Fruit fly (Drosophila melanogaster): ENCODE data around the gene CG32485.

CG32485 gene

DNA sequence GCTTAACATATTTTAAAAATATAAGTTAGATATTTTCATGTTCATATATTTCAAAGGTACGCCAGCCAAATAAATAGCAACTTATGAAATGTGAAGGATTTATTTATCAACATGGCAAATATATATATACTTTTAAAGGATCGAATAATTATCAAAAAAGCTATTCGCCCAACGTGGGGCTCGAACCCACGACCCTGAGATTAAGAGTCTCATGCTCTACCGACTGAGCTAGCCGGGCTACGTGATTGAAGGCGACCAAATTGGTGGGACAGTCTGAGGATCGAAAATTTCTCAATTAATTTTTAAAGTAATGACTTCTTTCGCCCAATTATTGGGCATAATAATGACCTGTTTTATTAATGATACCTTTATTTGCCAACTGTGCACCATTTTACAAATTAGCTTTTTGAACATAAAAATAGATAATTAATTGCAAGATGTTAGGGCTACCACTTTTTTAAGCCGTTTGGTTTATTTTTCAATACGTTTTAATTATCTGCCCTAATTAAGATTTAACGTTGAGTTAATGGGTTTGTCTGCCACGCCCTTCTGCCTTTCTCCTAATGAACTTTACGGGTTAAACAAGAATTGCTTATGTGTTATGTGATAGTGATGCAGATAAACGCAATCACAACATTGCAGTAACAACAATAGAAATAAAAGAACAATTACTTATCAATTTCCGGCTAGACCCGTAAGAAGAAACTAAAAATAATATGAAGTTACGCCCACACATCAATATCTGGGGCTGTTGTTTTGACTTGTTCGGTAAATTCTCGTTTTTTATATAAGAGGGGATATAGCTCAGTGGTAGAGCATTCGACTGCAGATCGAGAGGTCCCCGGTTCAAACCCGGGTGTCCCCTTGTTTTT lies 46.8 kb downstream of the CG32485 start (continued):
- TF ChIP-seq CG7839 (tag; optimal IDR thresholded peaks at IDR 0.05): no peak
- no peak for TF ChIP-seq Dbx (GFP tag; IDR thresholded peaks at IDR 0.05)
- TF ChIP-seq CG2875 (GFP tag; optimal IDR thresholded peaks at IDR 0.05): no peak
- peak; percentile 34 for TF ChIP-seq Ets65A (GFP tag)
- TF ChIP-seq amos (GFP tag; IDR thresholded peaks at IDR 0.05; ENCODE audit: partially characterized antibody): peak; percentile 71; the same call in 1 of the 2 replicates
- no peak for TF ChIP-seq Nf-YA (GFP tag; IDR thresholded peaks at IDR 0.05)
- no peak for TF ChIP-seq gsb (GFP tag; IDR thresholded peaks at IDR 0.05)
- TF ChIP-seq croc (GFP tag; conservative IDR thresholded peaks at IDR 0.05): no peak
- no peak for TF ChIP-seq tin (GFP tag; optimal IDR thresholded peaks at IDR 0.05)
- TF ChIP-seq CG13424 (tag; optimal IDR thresholded peaks at IDR 0.05): no peak
- 0 out of 2 replicates have a peak, but pooled peaks have one; percentile 18 for TF ChIP-seq unc-4 (GFP tag; IDR thresholded peaks at IDR 0.05; ENCODE audit: partially characterized antibody)
- TF ChIP-seq dpn (GFP tag; optimal IDR thresholded peaks at IDR 0.05): no peak
- no peak for TF ChIP-seq CG15696 (tag; optimal IDR thresholded peaks at IDR 0.05)
- peak; percentile 60 for TF ChIP-seq Bgb (GFP tag; IDR thresholded peaks at IDR 0.05; ENCODE audit: partially characterized antibody)
- no peak for TF ChIP-seq p53 (GFP tag; optimal IDR thresholded peaks at IDR 0.05)
- TF ChIP-seq NfI (GFP tag; optimal IDR thresholded peaks at IDR 0.05): no peak
- TF ChIP-seq Vsx1 (GFP tag; optimal IDR thresholded peaks at IDR 0.05): no peak
- TF ChIP-seq sr (GFP tag; IDR thresholded peaks at IDR 0.05): peak; percentile 57; the same call in 1 of the 3 replicates
- TF ChIP-seq gfzf (GFP tag; optimal IDR thresholded peaks at IDR 0.05): no peak
- TF ChIP-seq ato (GFP tag; IDR thresholded peaks at IDR 0.05; ENCODE audit: partially characterized antibody): peak; percentile 41
- no peak for TF ChIP-seq lov (optimal IDR thresholded peaks at IDR 0.05)
- TF ChIP-seq lov (GFP tag; IDR thresholded peaks at IDR 0.05): no peak
- no peak for TF ChIP-seq otp (GFP tag; IDR thresholded peaks at IDR 0.05)
- no peak for TF ChIP-seq CG12744 (GFP tag; optimal IDR thresholded peaks at IDR 0.05)
- no peak for TF ChIP-seq CG10431 (GFP tag; optimal IDR thresholded peaks at IDR 0.05)
- TF ChIP-seq CG34224 (GFP tag; IDR thresholded peaks at IDR 0.05; ENCODE audit: partially characterized antibody): peak; percentile 12; the same call in 1 of the 3 replicates
- peak; percentile 14 for TF ChIP-seq sens (GFP tag)
- peak; percentile 46; the same call in 2 of the 3 replicates for TF ChIP-seq Opbp (GFP tag; IDR thresholded peaks at IDR 0.05; ENCODE audit: partially characterized antibody)
- TF ChIP-seq CoRest (tag; optimal IDR thresholded peaks at IDR 0.05): no peak
- no peak for TF ChIP-seq kay (GFP tag; optimal IDR thresholded peaks at IDR 0.05)
- TF ChIP-seq Hmx (GFP tag; optimal IDR thresholded peaks at IDR 0.05): no peak
- TF ChIP-seq CG6813 (GFP tag; optimal IDR thresholded peaks at IDR 0.05): no peak
- peak; percentile 30 for TF ChIP-seq sqz (GFP tag; optimal IDR thresholded peaks at IDR 0.05)
- no peak for TF ChIP-seq ara (GFP tag; IDR thresholded peaks at IDR 0.05)
- TF ChIP-seq CG14860 (GFP tag; IDR thresholded peaks at IDR 0.05; ENCODE audit: partially characterized antibody): peak; percentile 54; the same call in 2 of the 3 replicates
- TF ChIP-seq B-H1 (GFP tag; IDR thresholded peaks at IDR 0.05): no peak
- TF ChIP-seq mld (GFP tag; IDR thresholded peaks at IDR 0.05; ENCODE audit: partially characterized antibody): peak; percentile 69; the same call in 2 of the 3 replicates
- peak; percentile 45 for TF ChIP-seq Scr (GFP tag; IDR thresholded peaks at IDR 0.05; ENCODE audit: partially characterized antibody)
- TF ChIP-seq en (GFP tag; optimal IDR thresholded peaks at IDR 0.05): no peak
- TF ChIP-seq Doc3 (GFP tag; IDR thresholded peaks at IDR 0.05; ENCODE audit: partially characterized antibody): no peak
- no peak for TF ChIP-seq al (GFP tag; IDR thresholded peaks at IDR 0.05)

All from whole organism, embryonic.